Worm (Caenorhabditis elegans) whole organism, L4 larva: Measurements from ENCODE around the gene W01C8.1.

Experiments used
- F37D6.2 ChIP-seq: sonication (generic microtip); optimal IDR thresholded peaks from 2 replicates; lab custom pipeline; 2016; ENCODE audit warnings: mild to moderate bottlenecking, missing genetic modification characterization, missing compliant biosample characterization
- ama-1 ChIP-seq: fragments of 150-350 bp; optimal IDR thresholded peaks from 2 replicates; lab custom pipeline; 2014; ENCODE audit warnings: inconsistent platforms, mixed read lengths
- egl-43 ChIP-seq: fragments of 200-800 bp; sonication (Bioruptor generic); IDR thresholded peaks from 2 replicates; pipeline ENCODE4 v1.3.6; 2022; ENCODE audit warnings: missing genetic modification reagents, missing genetic modification characterization, missing compliant biosample characterization
- lin-15B ChIP-seq: fragments of 150-350 bp; sonication (generic microtip); optimal IDR thresholded peaks from 3 replicates; lab custom pipeline; 2014; ENCODE audit warnings: missing biosample characterization, missing genetic modification characterization
- nhr-76 ChIP-seq: fragments of 150-350 bp; optimal IDR thresholded peaks from 2 replicates; lab custom pipeline; 2014; ENCODE audit warnings: missing biosample characterization, missing genetic modification characterization
- snpc-1.2 ChIP-seq: fragments of 200-800 bp; sonication (Bioruptor generic); IDR thresholded peaks from 2 replicates; pipeline ENCODE4 v1.3.6; 2022; ENCODE audit warnings: missing genetic modification reagents, missing genetic modification characterization, missing compliant biosample characterization
- spr-3 ChIP-seq: fragments of 200-800 bp; sonication (Bioruptor generic); optimal IDR thresholded peaks from 2 replicates; lab custom pipeline; 2018; ENCODE audit warnings: mild to moderate bottlenecking, missing genetic modification characterization, missing compliant biosample characterization
- tag-97 ChIP-seq: fragments of 200-800 bp; sonication (Bioruptor generic); IDR thresholded peaks from 2 replicates; pipeline ENCODE4 v1.3.6; 2022; ENCODE audit warnings: missing genetic modification characterization, missing compliant biosample characterization

DNA sequence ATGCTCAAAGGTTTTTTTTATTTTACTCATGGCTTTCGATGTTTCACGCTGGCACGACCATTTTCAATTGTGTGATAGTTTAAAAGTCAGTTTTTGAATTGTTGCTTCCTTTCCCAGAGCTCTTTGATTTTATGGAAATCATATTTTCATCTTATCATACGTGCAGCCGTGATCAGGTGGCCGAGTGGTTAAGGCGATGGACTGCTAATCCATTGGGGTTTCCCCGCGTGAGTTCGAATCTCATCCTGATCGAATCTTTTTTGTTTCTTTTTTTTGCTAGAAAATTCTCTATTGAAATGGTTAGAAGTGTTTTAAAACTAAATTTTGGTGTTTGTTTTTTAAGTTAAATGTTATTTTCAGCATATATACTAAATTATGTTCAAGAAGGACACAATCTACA is 17.0 kb downstream of the W01C8.1 start:
- TF ChIP-seq egl-43 (GFP tag; lab: Robert Waterston, UW), result no peak
- TF ChIP-seq ama-1 (lab: Kevin White, UChicago), result no peak
- TF ChIP-seq tag-97, result no peak
- no peak for TF ChIP-seq spr-3 (GFP tag; lab: Kevin White, UChicago)
- no peak for TF ChIP-seq F37D6.2 (tag; lab: Kevin White, UChicago)
- no peak for TF ChIP-seq nhr-76 (tag; lab: Kevin White, UChicago)
- peak; percentile 67 for TF ChIP-seq snpc-1.2 (GFP tag; lab: Robert Waterston, UW)
- TF ChIP-seq lin-15B (tag; lab: Kevin White, UChicago), result no peak
